Worm (Caenorhabditis elegans): Measurements from ENCODE around the gene T24E12.11.
"Not testable (repeated sequence)": the region's sequence is repeated elsewhere in the genome, so short reads cannot be mapped to it uniquely, and the experiment has no call there.

T24E12.11 gene

DNA sequence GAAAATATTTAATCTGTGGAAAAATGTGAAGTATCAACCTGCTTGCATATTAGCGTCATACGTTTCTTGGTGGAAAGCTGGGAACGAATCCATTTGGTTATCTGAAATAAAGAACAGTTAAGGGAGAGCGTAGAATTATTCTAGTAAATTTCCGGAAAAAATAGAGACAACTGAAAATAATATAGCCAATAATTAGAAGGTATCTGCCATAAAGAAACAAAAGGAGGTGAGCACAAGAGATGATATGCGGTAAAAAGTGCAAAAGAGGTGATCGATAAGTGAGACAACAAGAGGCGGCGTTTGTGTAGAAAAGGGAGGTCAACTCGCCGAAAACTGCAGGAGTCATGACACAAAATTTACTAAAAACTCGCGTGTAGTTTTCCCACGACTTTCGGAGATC is at the start of gene T24E12.11:
Gene T24E12.11, minus strand, starts transcription at position 101 of the 400 bp plus-strand sequence.
- TF ChIP-seq ztf-29 (GFP tag; IDR thresholded peaks at IDR 0.05): no peak
- no peak for TF ChIP-seq cog-1 (tag; optimal IDR thresholded peaks at IDR 0.05)
- no peak for TF ChIP-seq klf-2 (GFP tag; conservative IDR thresholded peaks at IDR 0.05)
- no peak for TF ChIP-seq ztf-23 (GFP tag; IDR thresholded peaks at IDR 0.05)
- TF ChIP-seq ref-1 (GFP tag; conservative IDR thresholded peaks at IDR 0.05): no peak
- TF ChIP-seq T22C8.4 (GFP tag; IDR thresholded peaks at IDR 0.05): no peak
- TF ChIP-seq tab-1 (GFP tag; IDR thresholded peaks at IDR 0.05): no peak
- no peak for TF ChIP-seq flt-1 (GFP tag; IDR thresholded peaks at IDR 0.05)
- no peak for TF ChIP-seq med-1 (GFP tag; optimal IDR thresholded peaks at IDR 0.05; ENCODE audit: insufficient read depth)

DNA sequence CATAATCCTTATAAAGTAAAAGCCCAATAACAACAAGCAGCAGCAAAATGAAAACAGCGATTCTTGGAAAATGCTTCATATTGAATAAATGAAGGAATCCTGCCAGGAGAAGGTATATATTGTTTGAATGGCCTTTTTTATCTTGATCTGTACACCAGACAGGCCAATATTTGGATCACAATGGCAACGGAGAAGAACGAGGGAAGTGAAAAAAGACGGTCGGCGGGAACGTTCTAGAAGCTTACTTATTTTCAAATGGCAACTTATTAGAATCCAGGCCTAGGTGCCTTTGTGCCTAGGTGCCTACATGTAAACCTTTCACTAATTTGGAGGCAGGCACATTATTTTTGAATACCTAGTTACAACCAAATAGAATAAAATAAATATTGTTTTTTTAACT is 48.4 kb upstream of the T24E12.11 start, which contains the start of gene F54D10.8:
Gene F54D10.8, minus strand, starts transcription at position 101 of the 400 bp plus-strand sequence.
- no peak for TF ChIP-seq med-1 (GFP tag; optimal IDR thresholded peaks at IDR 0.05; ENCODE audit: insufficient read depth)
- no peak for TF ChIP-seq T22C8.4 (GFP tag; IDR thresholded peaks at IDR 0.05)
- no peak for TF ChIP-seq klf-2 (GFP tag; conservative IDR thresholded peaks at IDR 0.05)
- TF ChIP-seq ztf-23 (GFP tag; IDR thresholded peaks at IDR 0.05): no peak
- no peak for TF ChIP-seq ztf-29 (GFP tag; IDR thresholded peaks at IDR 0.05)
- no peak for TF ChIP-seq tab-1 (GFP tag; IDR thresholded peaks at IDR 0.05)
- no peak for TF ChIP-seq ref-1 (GFP tag; conservative IDR thresholded peaks at IDR 0.05)
- no peak for TF ChIP-seq flt-1 (GFP tag; IDR thresholded peaks at IDR 0.05)

- TF ChIP-seq klf-2 (GFP tag; conservative IDR thresholded peaks at IDR 0.05) (no peak), T22C8.4 (GFP tag; IDR thresholded peaks at IDR 0.05) (no peak), ref-1 (GFP tag; conservative IDR thresholded peaks at IDR 0.05) (no peak), cog-1 (tag; optimal IDR thresholded peaks at IDR 0.05) (no peak), ztf-23 (GFP tag; IDR thresholded peaks at IDR 0.05) (no peak)
Measured at ce11 chrII:3823855-3824254, 44.5 kb upstream of the T24E12.11 start, which contains the start of gene skr-15. skr-15 (plus strand) TSS chrII:3824155.

DNA sequence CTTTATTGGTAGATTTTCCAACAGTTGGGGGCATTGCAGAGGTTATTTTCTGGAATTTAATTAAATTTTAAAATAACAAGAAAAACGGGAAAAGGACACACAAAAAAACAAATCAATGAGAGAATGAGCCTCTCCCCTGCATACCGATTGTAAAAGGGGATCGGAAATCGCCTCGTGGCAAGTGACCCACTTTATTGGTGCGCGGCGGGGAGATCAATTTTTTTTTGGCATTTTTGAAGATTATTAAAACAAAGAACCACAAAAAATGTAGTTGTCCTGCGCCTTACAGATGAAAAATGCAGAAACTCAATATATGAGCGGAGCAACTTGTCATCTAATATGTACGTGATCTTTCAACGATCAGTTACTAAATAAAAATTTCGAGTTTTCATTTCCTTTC is 41.9 kb upstream of the T24E12.11 start, which contains the start of gene F54D10.7:
Gene F54D10.7, minus strand, starts transcription at position 49 of the 400 bp plus-strand sequence.
- TF ChIP-seq tab-1 (GFP tag; IDR thresholded peaks at IDR 0.05) (no peak), ztf-29 (GFP tag; IDR thresholded peaks at IDR 0.05) (no peak), klf-2 (GFP tag; conservative IDR thresholded peaks at IDR 0.05) (no peak), T22C8.4 (GFP tag; IDR thresholded peaks at IDR 0.05) (no peak), ztf-23 (GFP tag; IDR thresholded peaks at IDR 0.05) (no peak), cog-1 (tag; optimal IDR thresholded peaks at IDR 0.05) (no peak), flt-1 (GFP tag; IDR thresholded peaks at IDR 0.05) (no peak), ref-1 (GFP tag; conservative IDR thresholded peaks at IDR 0.05) (no peak), med-1 (GFP tag; optimal IDR thresholded peaks at IDR 0.05; ENCODE audit: insufficient read depth) (no peak)

- not testable (repeated sequence) for TF ChIP-seq T22C8.4 (GFP tag; IDR thresholded peaks at IDR 0.05); ref-1 (GFP tag; conservative IDR thresholded peaks at IDR 0.05); cog-1 (tag; optimal IDR thresholded peaks at IDR 0.05)
Measured at ce11 chrII:3816251-3816849, 37.0 kb upstream of the T24E12.11 start, which contains the start of gene fbxa-24. fbxa-24 (plus strand) TSS chrII:3816526.

- TF ChIP-seq tab-1 (GFP tag; IDR thresholded peaks at IDR 0.05) (no peak), flt-1 (GFP tag; IDR thresholded peaks at IDR 0.05) (no peak), cog-1 (tag; optimal IDR thresholded peaks at IDR 0.05) (no peak), ref-1 (GFP tag; conservative IDR thresholded peaks at IDR 0.05) (no peak), ztf-23 (GFP tag; IDR thresholded peaks at IDR 0.05) (no peak), T22C8.4 (GFP tag; IDR thresholded peaks at IDR 0.05) (no peak), ztf-29 (GFP tag; IDR thresholded peaks at IDR 0.05) (no peak), klf-2 (GFP tag; conservative IDR thresholded peaks at IDR 0.05) (no peak), med-1 (GFP tag; optimal IDR thresholded peaks at IDR 0.05; ENCODE audit: insufficient read depth) (no peak)
Measured at ce11 chrII:3815445-3816208, 36.3 kb upstream of the T24E12.11 start.

DNA sequence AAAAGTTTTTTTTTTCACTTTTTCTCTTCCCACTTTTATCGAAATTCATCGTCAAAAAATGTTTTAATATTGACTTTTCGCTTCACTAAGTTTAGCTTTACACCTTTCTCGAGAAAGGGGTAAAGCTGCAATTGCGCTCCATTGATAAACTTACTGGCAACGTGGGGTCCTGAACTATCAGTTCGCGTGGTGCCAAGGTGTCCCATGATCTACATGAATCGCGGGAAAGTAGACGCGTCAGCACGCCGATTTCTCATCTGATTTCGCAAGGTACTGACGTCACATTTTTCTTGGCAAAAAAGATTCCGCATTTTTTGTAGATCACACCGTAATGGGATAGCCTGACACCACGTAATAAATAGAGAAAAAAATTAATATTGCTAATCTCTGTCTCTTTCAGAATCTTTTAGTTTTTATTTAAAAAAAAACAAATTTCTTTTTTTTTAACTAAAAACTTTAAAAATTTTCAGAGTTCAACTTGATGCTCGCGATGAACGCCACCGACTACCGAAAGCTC is 32.5 kb upstream of the T24E12.11 start, which contains the start of gene lido-15:
Gene lido-15, plus strand, starts transcription at position 467 of the 517 bp plus-strand sequence.
- TF ChIP-seq cog-1 (tag; optimal IDR thresholded peaks at IDR 0.05) (no peak), tab-1 (GFP tag; IDR thresholded peaks at IDR 0.05) (no peak), med-1 (GFP tag; optimal IDR thresholded peaks at IDR 0.05; ENCODE audit: insufficient read depth) (no peak), ref-1 (GFP tag; conservative IDR thresholded peaks at IDR 0.05) (no peak), ztf-29 (GFP tag; IDR thresholded peaks at IDR 0.05) (no peak), ztf-23 (GFP tag; IDR thresholded peaks at IDR 0.05) (no peak), flt-1 (GFP tag; IDR thresholded peaks at IDR 0.05) (no peak), T22C8.4 (GFP tag; IDR thresholded peaks at IDR 0.05) (no peak), klf-2 (GFP tag; conservative IDR thresholded peaks at IDR 0.05) (no peak)

DNA sequence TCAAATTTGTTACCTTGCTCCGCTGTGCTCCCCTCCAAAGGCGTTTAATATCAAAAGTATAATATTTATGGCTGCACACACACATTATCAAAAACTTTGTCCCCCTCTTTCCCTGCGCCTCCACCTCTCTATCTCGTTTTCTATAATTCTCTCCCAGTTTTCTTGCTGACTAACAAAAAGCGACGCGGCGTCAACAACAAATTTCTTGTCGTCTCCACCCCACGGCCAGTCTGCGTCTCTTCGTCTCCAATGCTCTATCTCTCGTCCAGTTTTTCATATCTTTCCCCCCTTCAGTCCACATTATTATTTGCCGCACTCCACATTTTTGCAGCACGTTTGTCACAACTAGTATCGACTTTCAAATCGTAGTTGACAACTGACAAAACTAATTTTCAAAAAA is 31.2 kb upstream of the T24E12.11 start:
- TF ChIP-seq ref-1 (GFP tag; conservative IDR thresholded peaks at IDR 0.05): no peak
- no peak for TF ChIP-seq ztf-23 (GFP tag; IDR thresholded peaks at IDR 0.05)
- TF ChIP-seq klf-2 (GFP tag; conservative IDR thresholded peaks at IDR 0.05): no peak
- TF ChIP-seq tab-1 (GFP tag; IDR thresholded peaks at IDR 0.05): no peak
- TF ChIP-seq cog-1 (tag; optimal IDR thresholded peaks at IDR 0.05): peak; percentile 54
- no peak for TF ChIP-seq ztf-29 (GFP tag; IDR thresholded peaks at IDR 0.05)

DNA sequence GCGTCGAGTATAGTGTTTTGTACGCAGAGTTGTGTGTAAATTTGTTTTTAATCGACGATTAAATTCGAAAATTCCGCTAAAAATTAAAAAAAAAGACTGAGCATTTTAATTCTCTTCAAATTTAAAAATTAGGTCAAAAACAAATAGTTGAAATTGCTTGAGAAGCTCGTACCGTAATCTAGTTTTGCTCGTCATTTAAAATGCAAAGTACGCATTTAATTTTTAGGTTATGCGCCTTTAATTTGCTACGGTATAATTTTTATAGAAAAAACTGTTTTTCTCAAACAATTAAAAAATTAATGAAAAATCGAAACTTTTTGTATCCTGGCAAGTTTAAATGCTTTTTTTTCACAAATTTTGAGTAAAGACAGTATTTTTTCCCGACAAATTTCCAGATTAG is 29.3 kb upstream of the T24E12.11 start:
- TF ChIP-seq tab-1 (GFP tag; IDR thresholded peaks at IDR 0.05) (no peak), klf-2 (GFP tag; conservative IDR thresholded peaks at IDR 0.05) (no peak), flt-1 (GFP tag; IDR thresholded peaks at IDR 0.05) (no peak), T22C8.4 (GFP tag; IDR thresholded peaks at IDR 0.05) (no peak), med-1 (GFP tag; optimal IDR thresholded peaks at IDR 0.05; ENCODE audit: insufficient read depth) (no peak), ref-1 (GFP tag; conservative IDR thresholded peaks at IDR 0.05) (no peak), cog-1 (tag; optimal IDR thresholded peaks at IDR 0.05) (no peak), ztf-29 (GFP tag; IDR thresholded peaks at IDR 0.05) (no peak)

All from whole organism, midembryonic.